Worm (Caenorhabditis elegans) whole organism, mixed stage, embryonic: ENCODE measurements around the gene egas-4.

Experiments used
- hlh-1 ChIP-seq: fragments of 150-350 bp; optimal IDR thresholded peaks from 2 replicates; lab custom pipeline; 2014; ENCODE audit warnings: missing biosample characterization, missing genetic modification reagents, missing genetic modification characterization
- lin-32 ChIP-seq: fragments of 200-800 bp; sonication (Bioruptor generic); optimal IDR thresholded peaks from 2 replicates; lab custom pipeline; 2018; ENCODE audit warnings: mild to moderate bottlenecking, missing genetic modification characterization, missing compliant biosample characterization
- lsy-2 ChIP-seq: fragments of 150-350 bp; optimal IDR thresholded peaks from 2 replicates; lab custom pipeline; 2014; ENCODE audit warnings: missing biosample characterization, missing genetic modification characterization
- mab-5 ChIP-seq: fragments of 150-350 bp; optimal IDR thresholded peaks from 2 replicates; lab custom pipeline; 2014; ENCODE audit warnings: missing biosample characterization, missing genetic modification characterization
- ztf-11 ChIP-seq: fragments of 150-350 bp; optimal IDR thresholded peaks from 2 replicates; lab custom pipeline; 2014; ENCODE audit warnings: missing biosample characterization, missing genetic modification characterization

ce11 chrIV:7467170-7467569, 30.5 kb downstream of the egas-4 start:
- TF ChIP-seq ztf-11 (tag; lab: Kevin White, UChicago) (no peak), lin-32 (GFP tag; lab: Kevin White, UChicago) (no peak), mab-5 (tag; lab: Kevin White, UChicago) (no peak), lsy-2 (tag; lab: Kevin White, UChicago) (no peak), hlh-1 (tag; lab: Kevin White, UChicago) (no peak)
